Fruit fly (Drosophila melanogaster) whole organism, embryonic: ENCODE measurements around the gene CG31406.

Experiments
- Asciz ChIP-seq: fragments of 200-800 bp; sonication (Bioruptor generic); optimal IDR thresholded peaks from 2 replicates; lab custom pipeline; 2017; ENCODE audit warnings: missing biosample characterization, mild to moderate bottlenecking, missing genetic modification characterization, missing genetic modification reagents
- Blimp-1 ChIP-seq: fragments of 200-800 bp; sonication (Bioruptor generic); optimal IDR thresholded peaks from 3 replicates; lab custom pipeline; 2018; ENCODE audit warnings: missing biosample characterization, missing genetic modification characterization, mild to moderate bottlenecking, moderate library complexity, missing genetic modification reagents
- CG10979 ChIP-seq: fragments of 200-800 bp; sonication (Bioruptor generic); optimal IDR thresholded peaks from 2 replicates; lab custom pipeline; 2018; ENCODE audit warnings: missing biosample characterization, mild to moderate bottlenecking, missing genetic modification characterization, moderate library complexity
- CG11504 ChIP-seq: fragments of 200-800 bp; sonication (Bioruptor generic); optimal IDR thresholded peaks from 3 replicates; lab custom pipeline; 2019; ENCODE audit warnings: missing biosample characterization, mild to moderate bottlenecking, missing genetic modification characterization, moderate library complexity
- CG13775 ChIP-seq: fragments of 200-800 bp; sonication (Bioruptor generic); optimal IDR thresholded peaks from 3 replicates; lab custom pipeline; 2017; ENCODE audit warnings: missing biosample characterization, mild to moderate bottlenecking, missing genetic modification characterization
- CG14860 ChIP-seq: fragments of 200-800 bp; sonication (Bioruptor generic); IDR thresholded peaks from 3 replicates; pipeline ENCODE4 v1.3.6; 2022; ENCODE audit warnings: missing biosample characterization, missing genetic modification characterization; ENCODE audit not compliant: partially characterized antibody
- CG15269 ChIP-seq: fragments of 200-800 bp; sonication (Bioruptor generic); optimal IDR thresholded peaks from 2 replicates; lab custom pipeline; 2018; ENCODE audit warnings: missing biosample characterization, mild to moderate bottlenecking, missing genetic modification characterization, moderate library complexity
- CG17568 ChIP-seq: fragments of 200-800 bp; sonication (Bioruptor generic); optimal IDR thresholded peaks from 2 replicates; lab custom pipeline; 2018; ENCODE audit warnings: missing biosample characterization, mild to moderate bottlenecking, missing genetic modification characterization, moderate library complexity
- CG18619 ChIP-seq: fragments of 200-800 bp; sonication (Bioruptor generic); optimal IDR thresholded peaks from 3 replicates; lab custom pipeline; 2017; ENCODE audit warnings: missing biosample characterization, mild to moderate bottlenecking, missing genetic modification characterization
- CG2116 ChIP-seq: fragments of 200-800 bp; sonication (Bioruptor generic); optimal IDR thresholded peaks from 3 replicates; lab custom pipeline; 2018; ENCODE audit warnings: missing biosample characterization, mild to moderate bottlenecking, missing genetic modification characterization
- CG30020 ChIP-seq: fragments of 200-800 bp; optimal IDR thresholded peaks from 2 replicates; lab custom pipeline; 2019; ENCODE audit warnings: missing biosample characterization, mild to moderate bottlenecking, missing genetic modification characterization, moderate library complexity
- CG32532 ChIP-seq: fragments of 200-800 bp; sonication (Bioruptor generic); IDR thresholded peaks from 2 replicates; pipeline ENCODE4 v1.3.6; 2022; ENCODE audit warnings: missing biosample characterization, missing genetic modification characterization
- CG32767 ChIP-seq: fragments of 200-800 bp; sonication (Bioruptor generic); IDR thresholded peaks from 2 replicates; pipeline ENCODE4 v1.3.6; 2022; ENCODE audit warnings: missing biosample characterization, missing genetic modification characterization
- CG33557 ChIP-seq: fragments of 200-800 bp; sonication (Bioruptor generic); optimal IDR thresholded peaks from 2 replicates; lab custom pipeline; 2019; ENCODE audit warnings: missing biosample characterization, mild to moderate bottlenecking, missing genetic modification characterization, moderate library complexity
- CG4854 ChIP-seq: fragments of 200-800 bp; sonication (Bioruptor generic); optimal IDR thresholded peaks from 2 replicates; lab custom pipeline; 2016; ENCODE audit warnings: missing biosample characterization, missing genetic modification characterization, inconsistent platforms
- CG5245 ChIP-seq: fragments of 200-800 bp; sonication (Bioruptor generic); optimal IDR thresholded peaks from 3 replicates; lab custom pipeline; 2016; ENCODE audit warnings: missing biosample characterization, missing genetic modification characterization
- CG7556 ChIP-seq: fragments of 200-800 bp; sonication (Bioruptor generic); optimal IDR thresholded peaks from 2 replicates; lab custom pipeline; 2017; ENCODE audit warnings: missing biosample characterization, mild to moderate bottlenecking, missing genetic modification characterization
- CG7745 ChIP-seq: fragments of 200-800 bp; sonication (Bioruptor generic); optimal IDR thresholded peaks from 2 replicates; lab custom pipeline; 2018; ENCODE audit warnings: missing biosample characterization, mild to moderate bottlenecking, missing genetic modification characterization, moderate library complexity
- CG7839 ChIP-seq: fragments of 200-800 bp; sonication (Bioruptor generic); optimal IDR thresholded peaks from 3 replicates; lab custom pipeline; 2018; ENCODE audit warnings: missing biosample characterization, mild to moderate bottlenecking, missing genetic modification characterization, moderate library complexity
- CG8924 ChIP-seq: fragments of 200-800 bp; optimal IDR thresholded peaks from 3 replicates; lab custom pipeline; 2019; ENCODE audit warnings: missing biosample characterization, mild to moderate bottlenecking, missing genetic modification characterization, moderate library complexity
- Fer1 ChIP-seq: fragments of 200-800 bp; sonication (Bioruptor generic); optimal IDR thresholded peaks from 2 replicates; lab custom pipeline; 2017; ENCODE audit warnings: missing biosample characterization, mild to moderate bottlenecking, missing genetic modification characterization
- Hmx ChIP-seq: fragments of 200-800 bp; sonication (Bioruptor generic); optimal IDR thresholded peaks from 2 replicates; lab custom pipeline; 2016; ENCODE audit warnings: missing biosample characterization, missing genetic modification characterization
- Hr51 ChIP-seq, 2 experiments: fragments of 200-800 bp; sonication (Bioruptor generic); optimal IDR thresholded peaks; 2 replicates in 1 of 2; 3 replicates in 1 of 2; lab custom pipeline; 2016 to 2018; ENCODE audit warnings: missing biosample characterization in 2 of 2, missing genetic modification characterization in 2 of 2, mild to moderate bottlenecking in 1 of 2, moderate library complexity in 1 of 2
- Hr78 ChIP-seq, 2 experiments: fragments of 200-800 bp in 1 of 2; fragments of >200 bp in 1 of 2; sonication (Bioruptor generic) in 1 of 2; optimal IDR thresholded peaks; 2 replicates each; lab custom pipeline; 2017 to 2019; ENCODE audit warnings: missing biosample characterization in 2 of 2, missing genetic modification characterization in 2 of 2, mild to moderate bottlenecking in 1 of 2, moderate library complexity in 1 of 2
- Mad ChIP-seq: fragments of 200-800 bp; sonication (Bioruptor generic); optimal IDR thresholded peaks from 2 replicates; lab custom pipeline; 2016; ENCODE audit warnings: missing biosample characterization, missing genetic modification characterization
- PHDP ChIP-seq: fragments of 200-800 bp; sonication (Bioruptor generic); optimal IDR thresholded peaks from 3 replicates; lab custom pipeline; 2018; ENCODE audit warnings: missing biosample characterization, mild to moderate bottlenecking, missing genetic modification characterization, moderate library complexity
- Poxn ChIP-seq: fragments of 200-800 bp; sonication (Bioruptor generic); IDR thresholded peaks from 2 replicates; pipeline ENCODE4 v1.3.6; 2022; ENCODE audit warnings: missing biosample characterization, missing genetic modification characterization
- Sox102F ChIP-seq: fragments of 200-800 bp; sonication (Bioruptor generic); optimal IDR thresholded peaks from 2 replicates; lab custom pipeline; 2018; ENCODE audit warnings: missing biosample characterization, mild to moderate bottlenecking, missing genetic modification characterization, moderate library complexity
- Spps ChIP-seq: fragments of 200-800 bp; sonication (Bioruptor generic); optimal IDR thresholded peaks from 2 replicates; lab custom pipeline; 2018; ENCODE audit warnings: missing biosample characterization, mild to moderate bottlenecking, missing genetic modification characterization
- Xbp1 ChIP-seq: fragments of 200-800 bp; sonication (Bioruptor generic); optimal IDR thresholded peaks from 3 replicates; lab custom pipeline; 2016; ENCODE audit warnings: missing biosample characterization, mild to moderate bottlenecking, missing genetic modification characterization
- ash1 ChIP-seq: fragments of 200-800 bp; sonication (Bioruptor generic); optimal IDR thresholded peaks from 2 replicates; lab custom pipeline; 2018; ENCODE audit warnings: missing biosample characterization, mild to moderate bottlenecking, missing genetic modification characterization
- bbx ChIP-seq: fragments of 200-800 bp; sonication (Bioruptor generic); IDR thresholded peaks from 2 replicates; pipeline ENCODE4 v1.3.6; 2022; ENCODE audit warnings: missing biosample characterization, missing genetic modification characterization; ENCODE audit not compliant: partially characterized antibody
- bsh ChIP-seq, 2 experiments: fragments of 200-800 bp; sonication (Bioruptor generic); optimal IDR thresholded peaks; 2 replicates each; lab custom pipeline; 2017 to 2018; ENCODE audit warnings: mild to moderate bottlenecking in 2 of 2, missing biosample characterization in 2 of 2, missing genetic modification characterization in 2 of 2, moderate library complexity in 1 of 2
- crp ChIP-seq, 2 experiments: fragments of 200-800 bp; sonication (Bioruptor generic); optimal IDR thresholded peaks; 2 replicates in 1 of 2; 3 replicates in 1 of 2; lab custom pipeline; 2017; ENCODE audit warnings: missing biosample characterization in 2 of 2, missing genetic modification characterization in 2 of 2, mild to moderate bottlenecking in 1 of 2, moderate library complexity in 1 of 2
- dmrt11E ChIP-seq: fragments of 200-800 bp; sonication (Bioruptor generic); optimal IDR thresholded peaks from 3 replicates; lab custom pipeline; 2018; ENCODE audit warnings: missing biosample characterization, mild to moderate bottlenecking, missing genetic modification characterization, moderate library complexity
- gem ChIP-seq: fragments of 200-800 bp; sonication (Bioruptor generic); optimal IDR thresholded peaks from 2 replicates; lab custom pipeline; 2019; ENCODE audit warnings: missing biosample characterization, mild to moderate bottlenecking, missing genetic modification characterization, moderate library complexity
- hbn ChIP-seq: fragments of 200-800 bp; sonication (Bioruptor generic); IDR thresholded peaks from 2 replicates; pipeline ENCODE4 v1.3.6; 2022; ENCODE audit warnings: missing biosample characterization, missing genetic modification characterization; ENCODE audit not compliant: partially characterized antibody
- kay ChIP-seq: fragments of 200-800 bp; sonication (Bioruptor generic); optimal IDR thresholded peaks from 2 replicates; lab custom pipeline; 2016; ENCODE audit warnings: missing biosample characterization, missing genetic modification characterization
- nmo ChIP-seq: fragments of 200-800 bp; sonication (Bioruptor generic); optimal IDR thresholded peaks from 2 replicates; lab custom pipeline; 2018; ENCODE audit warnings: missing biosample characterization, mild to moderate bottlenecking, missing genetic modification characterization, moderate library complexity
- sc ChIP-seq, 3 experiments: fragments of >200 bp in 2 of 3; fragments of 200-800 bp in 1 of 3; sonication (Bioruptor generic) in 1 of 3; optimal IDR thresholded peaks; 2 replicates in 2 of 3; 3 replicates in 1 of 3; lab custom pipeline; 2017; ENCODE audit warnings: mild to moderate bottlenecking in 1 of 3, missing biosample characterization in 1 of 3, missing genetic modification characterization in 1 of 3, missing genetic modification reagents in 1 of 3
- sens ChIP-seq: fragments of 200-800 bp; sonication (Bioruptor generic); peaks from one replicate; lab custom pipeline; 2016; ENCODE audit warnings: missing biosample characterization, missing genetic modification characterization
- stwl ChIP-seq: fragments of 200-800 bp; sonication (Bioruptor generic); optimal IDR thresholded peaks from 3 replicates; lab custom pipeline; 2018; ENCODE audit warnings: missing biosample characterization, mild to moderate bottlenecking, missing genetic modification characterization, moderate library complexity
- tap ChIP-seq: fragments of 200-800 bp; optimal IDR thresholded peaks from 3 replicates; lab custom pipeline; 2019; ENCODE audit warnings: missing biosample characterization, mild to moderate bottlenecking, missing genetic modification characterization, moderate library complexity
- tio ChIP-seq: fragments of 200-800 bp; sonication (Bioruptor generic); optimal IDR thresholded peaks from 2 replicates; lab custom pipeline; 2017; ENCODE audit warnings: missing biosample characterization, missing genetic modification characterization, inconsistent platforms
- twi ChIP-seq: fragments of 200-800 bp; optimal IDR thresholded peaks from 2 replicates; lab custom pipeline; 2019; ENCODE audit warnings: missing biosample characterization, mild to moderate bottlenecking, missing genetic modification characterization, moderate library complexity
- unpg ChIP-seq: fragments of 200-800 bp; sonication (Bioruptor generic); optimal IDR thresholded peaks from 3 replicates; lab custom pipeline; 2018; ENCODE audit warnings: missing biosample characterization, mild to moderate bottlenecking, missing genetic modification characterization, moderate library complexity

Gene CG31406

dm6 chr3R:10353932-10354703 lies 5.6 kb downstream of the CG31406 start (continued):
- peak; percentile 34 for TF ChIP-seq unpg (GFP tag; lab: Kevin White, UChicago)
- peak; percentile 81 for TF ChIP-seq sens
- no peak for TF ChIP-seq CG17568
- no peak for TF ChIP-seq Poxn
- peak; percentile 67 for TF ChIP-seq gem
- TF ChIP-seq CG32767 (GFP tag; lab: Robert Waterston, UW), result no peak
- TF ChIP-seq stwl (tag; lab: Kevin White, UChicago), result peak; percentile 11
- no peak for TF ChIP-seq CG5245
- TF ChIP-seq Blimp-1 (GFP tag; lab: Kevin White, UChicago), result peak; percentile 40
- TF ChIP-seq CG11504 (tag; lab: Kevin White, UChicago), result peak; percentile 67
- TF ChIP-seq hbn (GFP tag; lab: Robert Waterston, UW), result no peak
- no peak for TF ChIP-seq CG32532 (GFP tag; lab: Robert Waterston, UW)
- TF ChIP-seq tio (GFP tag; lab: Kevin White, UChicago), result no peak
- TF ChIP-seq CG13775 (GFP tag; lab: Kevin White, UChicago), result peak; percentile 26
- TF ChIP-seq Mad (GFP tag; lab: Kevin White, UChicago), result no peak
- peak; percentile 12 for TF ChIP-seq Sox102F (GFP tag; lab: Kevin White, UChicago)
- no peak for TF ChIP-seq crp (GFP tag; optimal IDR thresholded peaks at IDR 0.05; lab: Kevin White, UChicago)
- TF ChIP-seq tap (tag; lab: Kevin White, UChicago), result peak; percentile 35
- no peak for TF ChIP-seq CG4854 (GFP tag; lab: Kevin White, UChicago)
- peak; percentile 29 for TF ChIP-seq ash1
- peak; percentile 59 for TF ChIP-seq CG8924
- TF ChIP-seq kay (GFP tag; lab: Kevin White, UChicago), result no peak
- peak; percentile 13 for TF ChIP-seq Xbp1
- no peak for TF ChIP-seq CG2116 (GFP tag; lab: Kevin White, UChicago)
- peak; percentile 24 for TF ChIP-seq Fer1 (GFP tag; lab: Kevin White, UChicago)
- peak; percentile 18 for TF ChIP-seq Asciz (GFP tag; lab: Kevin White, UChicago)
- no peak for TF ChIP-seq CG14860 (GFP tag; lab: Robert Waterston, UW)
- TF ChIP-seq CG10979 (tag; lab: Kevin White, UChicago), result peak; percentile 74
- peak; percentile 31 for TF ChIP-seq twi (tag; lab: Kevin White, UChicago)
- no peak for TF ChIP-seq CG30020 (tag; lab: Kevin White, UChicago)
- TF ChIP-seq Hmx (GFP tag; lab: Kevin White, UChicago), result no peak
- peak; percentile 82 for TF ChIP-seq dmrt11E (tag; lab: Kevin White, UChicago)
- peak in 1 of 2 experiments; percentile 15 for TF ChIP-seq Hr51 (GFP tag; optimal IDR thresholded peaks at IDR 0.05; lab: Kevin White, UChicago)
- peak; percentile 5 for TF ChIP-seq CG15269 (tag; lab: Kevin White, UChicago)
- peak; percentile 46 for TF ChIP-seq CG7556 (GFP tag; lab: Kevin White, UChicago)
- TF ChIP-seq PHDP (tag; lab: Kevin White, UChicago), result peak; percentile 31
- peak; percentile 6 for TF ChIP-seq CG18619 (GFP tag; lab: Kevin White, UChicago)
- peak; percentile 40 for TF ChIP-seq Spps
- no peak for TF ChIP-seq sc (optimal IDR thresholded peaks at IDR 0.05; lab: Kevin White, UChicago)
- peak; percentile 45 for TF ChIP-seq sc (GFP tag; optimal IDR thresholded peaks at IDR 0.05; lab: Kevin White, UChicago)
- TF ChIP-seq CG33557 (GFP tag; lab: Kevin White, UChicago), result peak; percentile 86
- peak; percentile 60 for TF ChIP-seq nmo (GFP tag; lab: Kevin White, UChicago)
- TF ChIP-seq bsh (GFP tag; optimal IDR thresholded peaks at IDR 0.05; lab: Kevin White, UChicago), result peak in 1 of 2 experiments; percentile 58
- TF ChIP-seq CG7839 (tag; lab: Kevin White, UChicago), result peak; percentile 41
- TF ChIP-seq Hr78 (GFP tag; optimal IDR thresholded peaks at IDR 0.05; lab: Kevin White, UChicago), result peak in 1 of 2 experiments; percentile 11
- no peak for TF ChIP-seq bbx
- TF ChIP-seq CG7745 (tag; lab: Kevin White, UChicago), result no peak
